Worm (Caenorhabditis elegans) whole organism, early embryonic: ENCODE data around the gene dyn-1.
A peak's percentile ranks its signal among the peaks of the same experiment; 100 is the strongest.

ENCODE experiments used
- B0310.2 ChIP-seq: sonication (generic microtip); optimal IDR thresholded peaks from 2 replicates; lab custom pipeline; 2016; ENCODE audit warnings: mild to moderate bottlenecking, missing genetic modification characterization, missing compliant biosample characterization
- F13C5.2 ChIP-seq: sonication (generic microtip); optimal IDR thresholded peaks from 2 replicates; lab custom pipeline; 2017; ENCODE audit warnings: mild to moderate bottlenecking, missing genetic modification characterization, inconsistent platforms, missing compliant biosample characterization
- aly-1 ChIP-seq: sonication (generic microtip); optimal IDR thresholded peaks from 2 replicates; lab custom pipeline; 2016; ENCODE audit warnings: missing genetic modification characterization, missing compliant biosample characterization
- ama-1 ChIP-seq: fragments of 150-350 bp; optimal IDR thresholded peaks from 2 replicates; lab custom pipeline; 2014
- ceh-13 ChIP-seq: fragments of 200-800 bp; sonication (Bioruptor generic); optimal IDR thresholded peaks from 2 replicates; lab custom pipeline; 2018; ENCODE audit warnings: mild to moderate bottlenecking, missing genetic modification characterization, missing compliant biosample characterization
- ceh-36 ChIP-seq: sonication (generic microtip); optimal IDR thresholded peaks from 2 replicates; lab custom pipeline; 2016; ENCODE audit warnings: missing genetic modification characterization, inconsistent platforms, missing compliant biosample characterization
- ets-7 ChIP-seq: sonication (generic microtip); optimal IDR thresholded peaks from 2 replicates; lab custom pipeline; 2016; ENCODE audit warnings: missing genotype, missing genetic modification characterization, missing compliant biosample characterization
- flt-1 ChIP-seq: fragments of 200-800 bp; sonication (Bioruptor generic); IDR thresholded peaks from 2 replicates; pipeline ENCODE4 v1.3.6; 2022; ENCODE audit warnings: missing genetic modification characterization, missing compliant biosample characterization
- hmbx-1 ChIP-seq: sonication (generic microtip); optimal IDR thresholded peaks from 2 replicates; lab custom pipeline; 2016; ENCODE audit warnings: mild to moderate bottlenecking, missing genetic modification characterization, missing compliant biosample characterization
- hmg-4 ChIP-seq: fragments of 200-800 bp; sonication (Bioruptor generic); optimal IDR thresholded peaks from 2 replicates; lab custom pipeline; 2018; ENCODE audit warnings: mild to moderate bottlenecking, missing genetic modification characterization, missing compliant biosample characterization
- hnd-1 ChIP-seq: sonication (generic microtip); optimal IDR thresholded peaks from 2 replicates; lab custom pipeline; 2016; ENCODE audit warnings: missing genetic modification characterization, missing compliant biosample characterization
- pes-1 ChIP-seq: fragments of 200-800 bp; sonication (Bioruptor generic); IDR thresholded peaks from 2 replicates; pipeline ENCODE4 v1.3.6; 2022; ENCODE audit warnings: missing genetic modification reagents, missing genetic modification characterization, missing compliant biosample characterization
- scrt-1 ChIP-seq: fragments of 200-800 bp; sonication (Bioruptor generic); IDR thresholded peaks from 2 replicates; pipeline ENCODE4 v1.3.6; 2022; ENCODE audit warnings: missing genetic modification characterization, missing compliant biosample characterization
- sea-1 ChIP-seq: fragments of 200-800 bp; sonication (Bioruptor generic); conservative IDR thresholded peaks from 2 replicates; pipeline ENCODE4 v1.3.6; 2022; ENCODE audit warnings: missing genetic modification characterization, missing compliant biosample characterization
- tbx-11 ChIP-seq: fragments of 200-800 bp; sonication (Bioruptor generic); IDR thresholded peaks from 2 replicates; pipeline ENCODE4 v1.3.6; 2022; ENCODE audit warnings: missing genetic modification characterization, missing compliant biosample characterization
- tbx-37 ChIP-seq: fragments of 200-800 bp; sonication (Bioruptor generic); conservative IDR thresholded peaks from 2 replicates; pipeline ENCODE4 v1.3.6; 2022; ENCODE audit warnings: missing genetic modification reagents, missing genetic modification characterization, missing compliant biosample characterization
- tra-4 ChIP-seq: sonication (generic microtip); optimal IDR thresholded peaks from 2 replicates; lab custom pipeline; 2017; ENCODE audit warnings: missing genetic modification characterization, missing compliant biosample characterization

The dyn-1 gene

DNA sequence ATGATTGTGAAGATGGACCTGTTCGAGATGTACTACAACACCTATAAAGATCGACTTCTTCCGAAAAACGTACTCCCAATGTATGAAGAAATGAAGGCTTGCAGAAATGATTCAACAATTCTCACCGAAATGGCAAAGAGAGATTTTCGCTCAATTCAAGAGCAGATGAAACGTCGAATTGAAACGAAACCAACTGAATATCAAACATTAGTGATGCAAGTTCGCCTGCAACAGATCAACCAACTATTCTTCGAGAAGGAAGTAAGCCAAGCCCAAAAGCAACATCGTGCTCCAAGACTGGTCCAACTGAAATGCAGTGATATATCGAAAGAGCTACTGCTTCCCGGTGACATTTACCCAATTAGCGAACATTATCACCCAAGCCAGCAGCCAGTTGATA is 41.0 kb downstream of the dyn-1 start:
- TF ChIP-seq ets-7 = no peak
- no peak for TF ChIP-seq ceh-36 (tag; lab: Kevin White, UChicago)
- TF ChIP-seq tbx-11 (GFP tag; lab: Robert Waterston, UW) = no peak
- no peak for TF ChIP-seq aly-1 (tag; lab: Kevin White, UChicago)
- TF ChIP-seq tra-4 (tag; lab: Kevin White, UChicago) = no peak
- no peak for TF ChIP-seq pes-1 (GFP tag; lab: Robert Waterston, UW)
- TF ChIP-seq hnd-1 = no peak
- no peak for TF ChIP-seq tbx-37
- no peak for TF ChIP-seq scrt-1 (GFP tag; lab: Robert Waterston, UW)
- no peak for TF ChIP-seq flt-1 (GFP tag; lab: Robert Waterston, UW)
- no peak for TF ChIP-seq B0310.2 (tag; lab: Kevin White, UChicago)
- TF ChIP-seq sea-1 (GFP tag; lab: Robert Waterston, UW) = no peak
- no peak for TF ChIP-seq hmbx-1
- no peak for TF ChIP-seq F13C5.2 (tag; lab: Kevin White, UChicago)
- no peak for TF ChIP-seq ceh-13 (GFP tag; lab: Kevin White, UChicago)
- TF ChIP-seq ama-1 (lab: Kevin White, UChicago) = no peak
- TF ChIP-seq hmg-4 (GFP tag; lab: Kevin White, UChicago) = no peak

ce11 chrX:15610527-15611091 is 41.9 kb downstream of the dyn-1 start:
- TF ChIP-seq scrt-1 (GFP tag; lab: Robert Waterston, UW) (no peak), B0310.2 (tag; lab: Kevin White, UChicago) (no peak), tbx-37 (no peak), aly-1 (tag; lab: Kevin White, UChicago) (no peak), ceh-13 (GFP tag; lab: Kevin White, UChicago) (no peak), ceh-36 (tag; lab: Kevin White, UChicago) (no peak), sea-1 (GFP tag; lab: Robert Waterston, UW) (no peak), pes-1 (GFP tag; lab: Robert Waterston, UW) (no peak), flt-1 (GFP tag; lab: Robert Waterston, UW) (no peak), F13C5.2 (tag; lab: Kevin White, UChicago) (no peak), hmg-4 (GFP tag; lab: Kevin White, UChicago) (no peak), hmbx-1 (no peak), ets-7 (no peak), hnd-1 (no peak)

DNA sequence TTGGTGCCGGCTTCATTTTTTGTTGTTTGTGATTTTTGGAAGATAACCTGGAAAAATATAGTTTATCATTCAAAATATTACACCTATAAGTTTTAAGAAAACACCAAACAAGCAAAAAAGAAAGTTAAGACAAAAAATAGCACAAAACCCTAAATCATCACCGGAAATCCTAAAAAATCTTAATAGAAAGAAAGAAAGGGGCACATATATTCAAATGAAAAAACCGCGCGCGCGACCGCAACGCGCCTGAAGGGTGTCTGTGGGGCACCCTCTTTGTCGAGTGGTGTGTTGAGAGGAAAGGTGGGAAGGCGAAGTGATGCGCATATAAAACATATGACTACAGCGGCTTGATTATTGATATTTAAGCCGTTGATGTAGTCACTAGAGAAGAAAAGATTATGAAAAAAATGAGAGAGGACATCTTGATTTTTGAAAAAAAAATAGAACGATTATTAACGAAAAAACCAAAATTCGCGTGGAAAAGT is 45.1 kb downstream of the dyn-1 start, which contains the start of gene K09E9.3:
Gene K09E9.3 (minus strand): TSS at position 51 of the 485 bp plus-strand sequence.
- TF ChIP-seq aly-1 (tag; lab: Kevin White, UChicago) = peak; percentile 31
- no peak for TF ChIP-seq ets-7
- TF ChIP-seq tbx-37 = no peak
- TF ChIP-seq sea-1 (GFP tag; lab: Robert Waterston, UW) = no peak
- no peak for TF ChIP-seq tbx-11 (GFP tag; lab: Robert Waterston, UW)
- no peak for TF ChIP-seq ceh-13 (GFP tag; lab: Kevin White, UChicago)
- no peak for TF ChIP-seq ceh-36 (tag; lab: Kevin White, UChicago)
- TF ChIP-seq hmbx-1 = no peak
- 0 out of 2 replicates have a peak, but pooled peaks have one; percentile 3 for TF ChIP-seq pes-1 (GFP tag; lab: Robert Waterston, UW)
- TF ChIP-seq F13C5.2 (tag; lab: Kevin White, UChicago) = peak; percentile 50
- TF ChIP-seq tra-4 (tag; lab: Kevin White, UChicago) = no peak
- TF ChIP-seq B0310.2 (tag; lab: Kevin White, UChicago) = no peak

DNA sequence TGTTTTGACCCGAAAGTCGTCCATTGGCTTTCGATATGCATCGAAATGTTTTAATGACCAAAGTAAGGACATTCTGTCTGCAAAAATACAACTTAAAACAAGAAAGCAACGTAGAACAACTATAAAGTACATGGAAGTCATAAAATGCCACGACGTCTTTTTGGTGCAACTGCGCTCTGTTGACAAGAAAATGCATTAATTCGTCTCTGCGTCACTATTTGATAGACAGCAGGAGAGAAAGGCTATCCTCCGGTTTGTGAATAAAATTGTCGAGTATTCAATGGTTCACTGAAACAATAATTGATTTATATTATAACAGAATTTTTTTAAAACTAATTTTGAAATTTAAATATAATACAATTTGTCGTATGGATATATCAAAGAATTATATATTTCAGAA is 47.8 kb downstream of the dyn-1 start, which contains the start of gene ergi-3:
Gene ergi-3 (minus strand): TSS at position 311 of the 400 bp plus-strand sequence.
- TF ChIP-seq sea-1 (GFP tag; lab: Robert Waterston, UW) (no peak), F13C5.2 (tag; lab: Kevin White, UChicago) (peak; percentile 26)

DNA sequence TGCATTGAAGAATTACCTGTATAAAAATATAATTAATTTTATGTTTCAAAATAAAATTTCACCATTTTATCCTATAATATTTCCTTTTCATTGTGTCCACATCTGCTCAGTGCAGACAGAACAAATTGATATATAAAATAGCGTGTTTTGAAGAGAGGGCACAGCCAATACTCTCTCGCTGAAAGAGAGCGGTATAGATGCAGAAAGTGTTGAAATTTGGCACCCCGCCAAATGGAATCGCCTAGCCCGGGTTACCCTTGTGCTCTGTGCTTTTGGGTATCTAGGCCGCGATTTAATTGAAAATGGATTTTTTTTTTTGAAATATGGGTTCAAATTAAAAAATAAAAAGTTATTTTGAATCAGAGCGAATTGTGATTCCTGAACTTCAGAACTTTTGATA is 48.5 kb downstream of the dyn-1 start:
- TF ChIP-seq tbx-37 = no peak
- TF ChIP-seq ceh-36 (tag; lab: Kevin White, UChicago) = no peak
- no peak for TF ChIP-seq ets-7
- no peak for TF ChIP-seq hmg-4 (GFP tag; lab: Kevin White, UChicago)
- no peak for TF ChIP-seq hnd-1
- TF ChIP-seq hmbx-1 = no peak
- no peak for TF ChIP-seq pes-1 (GFP tag; lab: Robert Waterston, UW)
- TF ChIP-seq F13C5.2 (tag; lab: Kevin White, UChicago) = no peak
- no peak for TF ChIP-seq B0310.2 (tag; lab: Kevin White, UChicago)
- TF ChIP-seq tbx-11 (GFP tag; lab: Robert Waterston, UW) = no peak

DNA sequence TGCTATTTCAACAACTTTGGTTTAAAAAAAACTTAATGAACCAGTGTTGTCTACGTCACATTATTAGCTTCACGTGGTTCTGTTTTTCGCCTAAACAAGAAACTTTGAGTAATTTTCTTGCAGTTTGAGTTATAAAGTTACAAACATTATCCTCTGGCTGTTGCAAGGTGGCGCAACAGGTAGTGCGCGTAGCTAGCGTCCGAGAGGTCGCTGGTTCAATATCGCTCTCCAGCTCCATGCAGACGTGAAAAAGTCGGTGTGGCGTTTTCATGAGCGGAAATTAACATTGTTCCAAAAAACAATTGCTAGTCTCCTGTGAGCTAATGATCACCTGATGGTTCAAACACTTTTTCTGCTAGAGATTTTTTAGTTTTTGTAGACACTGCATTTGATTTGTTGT is 50.6 kb downstream of the dyn-1 start:
- TF ChIP-seq tbx-37 (no peak), ama-1 (lab: Kevin White, UChicago) (no peak), sea-1 (GFP tag; lab: Robert Waterston, UW) (no peak), F13C5.2 (tag; lab: Kevin White, UChicago) (no peak), scrt-1 (GFP tag; lab: Robert Waterston, UW) (no peak; the same call in 1 of the 2 replicates), hnd-1 (no peak), pes-1 (GFP tag; lab: Robert Waterston, UW) (peak; percentile 62), hmg-4 (GFP tag; lab: Kevin White, UChicago) (peak; percentile 30), hmbx-1 (no peak), ceh-13 (GFP tag; lab: Kevin White, UChicago) (no peak), tra-4 (tag; lab: Kevin White, UChicago) (no peak), aly-1 (tag; lab: Kevin White, UChicago) (no peak), ceh-36 (tag; lab: Kevin White, UChicago) (no peak), B0310.2 (tag; lab: Kevin White, UChicago) (no peak), tbx-11 (GFP tag; lab: Robert Waterston, UW) (no peak), flt-1 (GFP tag; lab: Robert Waterston, UW) (no peak), ets-7 (no peak)

ce11 chrX:15620200-15620599 is 51.5 kb downstream of the dyn-1 start, which contains the start of gene K09E9.1:
Gene K09E9.1, plus strand, starts transcription at chrX:15620500.
- TF ChIP-seq sea-1 (GFP tag; lab: Robert Waterston, UW) = no peak
- no peak for TF ChIP-seq tbx-37
- no peak for TF ChIP-seq F13C5.2 (tag; lab: Kevin White, UChicago)
- no peak for TF ChIP-seq scrt-1 (GFP tag; lab: Robert Waterston, UW)
- TF ChIP-seq flt-1 (GFP tag; lab: Robert Waterston, UW) = no peak
- TF ChIP-seq pes-1 (GFP tag; lab: Robert Waterston, UW) = no peak
- no peak for TF ChIP-seq aly-1 (tag; lab: Kevin White, UChicago)
- no peak for TF ChIP-seq hnd-1
- TF ChIP-seq ceh-36 (tag; lab: Kevin White, UChicago) = no peak
- no peak for TF ChIP-seq tbx-11 (GFP tag; lab: Robert Waterston, UW)
